Fruit fly (Drosophila melanogaster) whole organism, embryonic: Measurements from ENCODE around the gene ArgRS-m.

Source experiments
- Adf1 ChIP-seq: fragments of 200-800 bp; sonication (Bioruptor generic); IDR thresholded peaks from 2 replicates; pipeline ENCODE4 v1.3.6; 2022; ENCODE audit warnings: missing biosample characterization, missing genetic modification characterization
- Atf-2 ChIP-seq: fragments of 200-800 bp; sonication (Bioruptor generic); optimal IDR thresholded peaks from 2 replicates; lab custom pipeline; 2016; ENCODE audit warnings: missing biosample characterization, missing genetic modification characterization
- CG10209 ChIP-seq: fragments of 200-800 bp; sonication (Bioruptor generic); optimal IDR thresholded peaks from 3 replicates; lab custom pipeline; 2017; ENCODE audit warnings: missing biosample characterization, mild to moderate bottlenecking, missing genetic modification characterization, missing genetic modification reagents
- CG10321 ChIP-seq: fragments of 200-800 bp; sonication (Bioruptor generic); IDR thresholded peaks from 2 replicates; pipeline ENCODE4 v1.3.6; 2022; ENCODE audit warnings: missing biosample characterization, missing genetic modification characterization
- CG10431 ChIP-seq: fragments of 200-800 bp; sonication (Bioruptor generic); optimal IDR thresholded peaks from 3 replicates; lab custom pipeline; 2018; ENCODE audit warnings: missing biosample characterization, mild to moderate bottlenecking, missing genetic modification characterization
- CG11723 ChIP-seq: fragments of 200-800 bp; sonication (Bioruptor generic); optimal IDR thresholded peaks from 2 replicates; lab custom pipeline; 2017; ENCODE audit warnings: missing biosample characterization, mild to moderate bottlenecking, missing genetic modification characterization
- CG12155 ChIP-seq: fragments of 200-800 bp; sonication (Bioruptor generic); optimal IDR thresholded peaks from 3 replicates; lab custom pipeline; 2016; ENCODE audit warnings: missing biosample characterization, missing genetic modification characterization
- CG12219 ChIP-seq: fragments of 200-800 bp; sonication (Bioruptor generic); optimal IDR thresholded peaks from 3 replicates; lab custom pipeline; 2018; ENCODE audit warnings: missing biosample characterization, mild to moderate bottlenecking, missing genetic modification characterization
- CG13894 ChIP-seq: fragments of 200-800 bp; sonication (Bioruptor generic); optimal IDR thresholded peaks from 3 replicates; lab custom pipeline; 2018; ENCODE audit warnings: missing biosample characterization, mild to moderate bottlenecking, missing genetic modification characterization, moderate library complexity
- CG16863 ChIP-seq: fragments of 200-800 bp; sonication (Bioruptor generic); optimal IDR thresholded peaks from 3 replicates; lab custom pipeline; 2016; ENCODE audit warnings: missing biosample characterization, missing genetic modification characterization
- CG17612 ChIP-seq: fragments of 200-800 bp; sonication (Bioruptor generic); IDR thresholded peaks from 2 replicates; pipeline ENCODE4 v1.3.6; 2022; ENCODE audit warnings: missing biosample characterization, missing genetic modification characterization
- CG2129 ChIP-seq: fragments of 200-800 bp; sonication (Bioruptor generic); IDR thresholded peaks from 2 replicates; pipeline ENCODE4 v1.3.6; 2022; ENCODE audit warnings: missing biosample characterization, missing genetic modification characterization; ENCODE audit not compliant: partially characterized antibody
- CG2875 ChIP-seq: fragments of 200-800 bp; sonication (Bioruptor generic); optimal IDR thresholded peaks from 2 replicates; lab custom pipeline; 2017; ENCODE audit warnings: missing biosample characterization, mild to moderate bottlenecking, missing genetic modification characterization, missing genetic modification reagents
- CG3995 ChIP-seq: fragments of 200-800 bp; sonication (Bioruptor generic); optimal IDR thresholded peaks from 3 replicates; lab custom pipeline; 2016; ENCODE audit warnings: missing biosample characterization, missing genetic modification characterization
- CG4707 ChIP-seq: fragments of 200-800 bp; sonication (Bioruptor generic); optimal IDR thresholded peaks from 2 replicates; lab custom pipeline; 2018; ENCODE audit warnings: missing biosample characterization, mild to moderate bottlenecking, missing genetic modification characterization, moderate library complexity
- CG4820 ChIP-seq: fragments of 200-800 bp; sonication (Bioruptor generic); optimal IDR thresholded peaks from 3 replicates; lab custom pipeline; 2016; ENCODE audit warnings: missing biosample characterization, missing genetic modification characterization
- CG6654 ChIP-seq: fragments of 200-800 bp; sonication (Bioruptor generic); optimal IDR thresholded peaks from 2 replicates; lab custom pipeline; 2017; ENCODE audit warnings: missing biosample characterization, mild to moderate bottlenecking, missing genetic modification characterization
- CG7928 ChIP-seq: fragments of 200-800 bp; sonication (Bioruptor generic); optimal IDR thresholded peaks from 2 replicates; lab custom pipeline; 2017; ENCODE audit warnings: missing biosample characterization, mild to moderate bottlenecking, missing genetic modification characterization
- CTCF ChIP-seq: fragments of 200-800 bp; sonication (Bioruptor generic); optimal IDR thresholded peaks from 2 replicates; lab custom pipeline; 2017; ENCODE audit warnings: missing biosample characterization, mild to moderate bottlenecking, missing genetic modification characterization, moderate library complexity
- D19A ChIP-seq: fragments of 200-800 bp; optimal IDR thresholded peaks from 3 replicates; lab custom pipeline; 2019; ENCODE audit warnings: missing biosample characterization, mild to moderate bottlenecking, missing genetic modification characterization, moderate library complexity
- Ets65A ChIP-seq: fragments of 200-800 bp; sonication (Bioruptor generic); peaks from one replicate; lab custom pipeline; 2016; ENCODE audit warnings: missing biosample characterization, missing genetic modification characterization
- Ets97D ChIP-seq: fragments of 200-800 bp; sonication (Bioruptor generic); optimal IDR thresholded peaks from 3 replicates; lab custom pipeline; 2016; ENCODE audit warnings: missing biosample characterization, missing genetic modification characterization
- Hey ChIP-seq: fragments of 200-800 bp; sonication (Bioruptor generic); optimal IDR thresholded peaks from 3 replicates; lab custom pipeline; 2018; ENCODE audit warnings: missing biosample characterization, mild to moderate bottlenecking, missing genetic modification characterization
- Jarid2 ChIP-seq: fragments of 200-800 bp; sonication (Bioruptor generic); optimal IDR thresholded peaks from 3 replicates; lab custom pipeline; 2017; ENCODE audit warnings: mild to moderate bottlenecking, missing biosample characterization, missing genetic modification reagents, missing genetic modification characterization
- Neu2 ChIP-seq: fragments of 200-800 bp; sonication (Bioruptor generic); optimal IDR thresholded peaks from 3 replicates; lab custom pipeline; 2016; ENCODE audit warnings: missing biosample characterization, missing genetic modification characterization, borderline replicate concordance
- Nf-YB ChIP-seq: fragments of 200-800 bp; sonication (Bioruptor generic); optimal IDR thresholded peaks from 3 replicates; lab custom pipeline; 2019; ENCODE audit warnings: missing biosample characterization, mild to moderate bottlenecking, missing genetic modification characterization, moderate library complexity
- Optix ChIP-seq: fragments of 200-800 bp; sonication (Bioruptor generic); IDR thresholded peaks from 3 replicates; pipeline ENCODE4 v1.3.6; 2022; ENCODE audit warnings: missing biosample characterization, missing genetic modification characterization
- Rfx ChIP-seq: fragments of 200-800 bp; sonication (Bioruptor generic); IDR thresholded peaks from 2 replicates; pipeline ENCODE4 v1.3.6; 2022; ENCODE audit warnings: missing biosample characterization, missing genetic modification characterization
- Sox100B ChIP-seq: fragments of 200-800 bp; sonication (Bioruptor generic); optimal IDR thresholded peaks from 3 replicates; lab custom pipeline; 2018; ENCODE audit warnings: missing biosample characterization, mild to moderate bottlenecking, missing genetic modification characterization
- Usf ChIP-seq: fragments of 200-800 bp; sonication (Bioruptor generic); optimal IDR thresholded peaks from 2 replicates; lab custom pipeline; 2017; ENCODE audit warnings: missing genotype, missing biosample characterization, missing genetic modification characterization
- bcd ChIP-seq: fragments of 200-800 bp; sonication (Bioruptor generic); optimal IDR thresholded peaks from 2 replicates; lab custom pipeline; 2017; ENCODE audit warnings: missing biosample characterization, mild to moderate bottlenecking, missing genetic modification characterization
- bigmax ChIP-seq: fragments of 200-800 bp; sonication (Bioruptor generic); optimal IDR thresholded peaks from 2 replicates; lab custom pipeline; 2018; ENCODE audit warnings: missing biosample characterization, mild to moderate bottlenecking, missing genetic modification characterization
- crol ChIP-seq: fragments of 200-800 bp; sonication (Bioruptor generic); IDR thresholded peaks from 2 replicates; pipeline ENCODE4 v1.3.6; 2022; ENCODE audit warnings: missing biosample characterization, missing genetic modification characterization
- da ChIP-seq: fragments of 200-800 bp; sonication (Bioruptor generic); optimal IDR thresholded peaks from 2 replicates; lab custom pipeline; 2016; ENCODE audit warnings: missing biosample characterization, missing genetic modification characterization
- fd102C ChIP-seq: fragments of 200-800 bp; sonication (Bioruptor generic); optimal IDR thresholded peaks from 2 replicates; lab custom pipeline; 2018; ENCODE audit warnings: missing biosample characterization, mild to moderate bottlenecking, missing genetic modification characterization, moderate library complexity
- ftz-f1 ChIP-seq: fragments of 200-800 bp; sonication (Bioruptor generic); optimal IDR thresholded peaks from 2 replicates; lab custom pipeline; 2016; ENCODE audit warnings: missing biosample characterization, missing genetic modification characterization
- mld ChIP-seq: fragments of 200-800 bp; sonication (Bioruptor generic); IDR thresholded peaks from 3 replicates; pipeline ENCODE4 v1.3.6; 2022; ENCODE audit warnings: missing biosample characterization, missing genetic modification characterization; ENCODE audit not compliant: partially characterized antibody
- odd ChIP-seq: fragments of 200-800 bp; sonication (Bioruptor generic); optimal IDR thresholded peaks from 2 replicates; lab custom pipeline; 2017; ENCODE audit warnings: missing biosample characterization, mild to moderate bottlenecking, missing genetic modification characterization
- onecut ChIP-seq: fragments of 200-800 bp; sonication (Bioruptor generic); IDR thresholded peaks from 2 replicates; pipeline ENCODE4 v1.3.6; 2022; ENCODE audit warnings: missing biosample characterization, missing genetic modification characterization
- schlank ChIP-seq: fragments of 200-800 bp; sonication (Bioruptor generic); optimal IDR thresholded peaks from 2 replicates; lab custom pipeline; 2018; ENCODE audit warnings: missing biosample characterization, mild to moderate bottlenecking, missing genetic modification characterization
- sr ChIP-seq: fragments of 200-800 bp; sonication (Bioruptor generic); IDR thresholded peaks from 3 replicates; pipeline ENCODE4 v1.3.6; 2022; ENCODE audit warnings: missing biosample characterization, missing genetic modification characterization
- unpg ChIP-seq: fragments of 200-800 bp; sonication (Bioruptor generic); optimal IDR thresholded peaks from 3 replicates; lab custom pipeline; 2018; ENCODE audit warnings: missing biosample characterization, mild to moderate bottlenecking, missing genetic modification characterization, moderate library complexity

ArgRS-m gene

dm6 chr3R:7886167-7886858, 532 bp upstream of the ArgRS-m start, which contains the start of gene CG17816 (continued):
- TF ChIP-seq D19A (tag; lab: Kevin White, UChicago) (no peak), CTCF (GFP tag; lab: Kevin White, UChicago) (no peak), CG10321 (GFP tag; lab: Robert Waterston, UW) (no peak), Neu2 (GFP tag; lab: Kevin White, UChicago) (no peak), Ets65A (GFP tag; lab: Kevin White, UChicago) (peak; percentile 71), CG7928 (GFP tag; lab: Kevin White, UChicago) (no peak), CG6654 (GFP tag; lab: Kevin White, UChicago) (no peak), CG17612 (GFP tag; lab: Robert Waterston, UW) (no peak), crol (GFP tag; lab: Robert Waterston, UW) (no peak), Adf1 (peak; percentile 84), CG4820 (GFP tag; lab: Kevin White, UChicago) (no peak), ftz-f1 (GFP tag; lab: Kevin White, UChicago) (no peak), odd (no peak), CG2129 (no peak), Nf-YB (GFP tag; lab: Kevin White, UChicago) (peak; percentile 29), da (GFP tag; lab: Kevin White, UChicago) (no peak), mld (GFP tag; lab: Robert Waterston, UW) (no peak), Sox100B (GFP tag; lab: Kevin White, UChicago) (no peak), CG10431 (GFP tag; lab: Kevin White, UChicago) (peak; percentile 96), CG12219 (GFP tag; lab: Kevin White, UChicago) (no peak), Ets97D (GFP tag; lab: Kevin White, UChicago) (no peak), bcd (GFP tag; lab: Kevin White, UChicago) (no peak), CG3995 (no peak), fd102C (GFP tag; lab: Kevin White, UChicago) (no peak), CG10209 (GFP tag; lab: Kevin White, UChicago) (no peak), unpg (GFP tag; lab: Kevin White, UChicago) (no peak), Rfx (GFP tag; lab: Robert Waterston, UW) (no peak), CG13894 (tag; lab: Kevin White, UChicago) (peak; percentile 44), CG11723 (GFP tag; lab: Kevin White, UChicago) (peak; percentile 25), onecut (peak; percentile 71; the same call in 1 of the 2 replicates), Optix (GFP tag; lab: Robert Waterston, UW) (no peak), CG4707 (GFP tag; lab: Kevin White, UChicago) (no peak), Jarid2 (peak; percentile 78), schlank (tag; lab: Kevin White, UChicago) (no peak), sr (GFP tag; lab: Robert Waterston, UW) (no peak)

- no peak for TF ChIP-seq Usf (GFP tag; lab: Kevin White, UChicago)
- no peak for TF ChIP-seq bigmax (GFP tag; lab: Kevin White, UChicago)
- no peak for TF ChIP-seq CG16863
- TF ChIP-seq Atf-2 (GFP tag; lab: Kevin White, UChicago) = no peak
- TF ChIP-seq CG12155 = no peak
- TF ChIP-seq Hey (tag; lab: Kevin White, UChicago) = no peak
- TF ChIP-seq CG2875 = no peak
Observed at dm6 chr3R:7891031-7891430, 4.2 kb downstream of the ArgRS-m start, which contains the start of gene wtrw. Gene wtrw (plus strand): TSS chr3R:7891331.
